Worm (Caenorhabditis elegans) whole organism, L3 larva: ENCODE data around the gene B0403.5.

Source experiments
- ZK546.5 ChIP-seq: sonication (generic microtip); optimal IDR thresholded peaks from 2 replicates; lab custom pipeline; 2017; ENCODE audit warnings: missing biosample characterization, missing genetic modification characterization
- ama-1 ChIP-seq: fragments of 150-350 bp; optimal IDR thresholded peaks from 2 replicates; lab custom pipeline; 2018
- ceh-9 ChIP-seq: sonication (generic microtip); optimal IDR thresholded peaks from 2 replicates; lab custom pipeline; 2018; ENCODE audit warnings: missing biosample characterization, missing genetic modification characterization
- elt-1 ChIP-seq: fragments of 150-350 bp; optimal IDR thresholded peaks from 2 replicates; lab custom pipeline; 2014; ENCODE audit warnings: missing biosample characterization, missing genetic modification characterization
- mdl-1 ChIP-seq: fragments of 150-350 bp; optimal IDR thresholded peaks from 2 replicates; lab custom pipeline; 2014; ENCODE audit warnings: missing biosample characterization, missing genetic modification characterization
- nhr-28 ChIP-seq: fragments of 150-350 bp; optimal IDR thresholded peaks from 2 replicates; lab custom pipeline; 2014; ENCODE audit warnings: missing biosample characterization, missing genetic modification characterization
- pqm-1 ChIP-seq: fragments of 150-350 bp; optimal IDR thresholded peaks from 2 replicates; lab custom pipeline; 2017; ENCODE audit warnings: missing biosample characterization, missing genetic modification characterization, inconsistent platforms
- snpc-4 ChIP-seq: fragments of 150-350 bp; optimal IDR thresholded peaks from 2 replicates; lab custom pipeline; 2014; ENCODE audit warnings: missing biosample characterization, missing genetic modification characterization
- ztf-11 ChIP-seq: fragments of 150-350 bp; optimal IDR thresholded peaks from 2 replicates; lab custom pipeline; 2014; ENCODE audit warnings: missing biosample characterization, missing genetic modification characterization

DNA sequence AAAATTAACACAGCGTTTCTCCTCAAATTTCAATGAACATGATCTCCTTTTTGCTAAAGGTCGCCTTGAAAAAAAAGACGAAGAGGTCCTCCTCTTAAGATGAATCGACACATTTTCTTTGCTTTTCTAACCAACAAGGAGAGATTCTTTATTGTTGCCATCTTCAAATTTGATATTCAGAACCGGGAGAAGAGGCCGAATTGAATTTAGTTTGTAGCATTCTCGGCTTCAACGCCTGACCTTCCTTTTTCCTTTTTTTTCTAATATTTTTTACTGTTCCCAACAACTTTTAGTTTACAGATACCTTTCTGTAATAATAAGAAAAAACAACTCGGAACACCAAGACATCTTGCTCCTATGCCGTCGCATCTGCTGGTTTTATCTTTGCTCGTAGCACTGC lies 37.8 kb upstream of the B0403.5 start, which contains the start of gene cah-5:
- no peak for TF ChIP-seq ceh-9
- no peak for TF ChIP-seq snpc-4 (tag; lab: Kevin White, UChicago)
- TF ChIP-seq ZK546.5 (tag; lab: Kevin White, UChicago) = no peak
- TF ChIP-seq ztf-11 (tag; lab: Kevin White, UChicago) = no peak
- TF ChIP-seq elt-1 = no peak
- no peak for TF ChIP-seq mdl-1
- TF ChIP-seq ama-1 (lab: Kevin White, UChicago) = no peak
- no peak for TF ChIP-seq pqm-1 (tag; lab: Kevin White, UChicago)
- no peak for TF ChIP-seq nhr-28 (tag; lab: Kevin White, UChicago)
